Worm (Caenorhabditis elegans) whole organism, L4 larva: ENCODE data around the gene cah-1.

ENCODE experiments used
- Y105C5A.15 ChIP-seq: fragments of 200-800 bp; sonication (Bioruptor generic); IDR thresholded peaks from 2 replicates; pipeline ENCODE4 v1.3.6; 2022; ENCODE audit warnings: missing genetic modification characterization, missing compliant biosample characterization
- aha-1 ChIP-seq: fragments of 150-350 bp; peaks from one replicate; lab custom pipeline; 2014; ENCODE audit warnings: missing biosample characterization, missing genetic modification characterization
- ceh-32 ChIP-seq: sonication (generic microtip); optimal IDR thresholded peaks from 2 replicates; lab custom pipeline; 2016; ENCODE audit warnings: mild to moderate bottlenecking, missing genetic modification characterization, missing compliant biosample characterization; ENCODE audit not compliant: poor library complexity
- ceh-44 ChIP-seq: fragments of 200-800 bp; sonication (Bioruptor generic); IDR thresholded peaks from 2 replicates; pipeline ENCODE4 v1.3.6; 2022; ENCODE audit warnings: missing genetic modification reagents, missing genetic modification characterization, missing compliant biosample characterization
- ceh-62 ChIP-seq: sonication (generic microtip); optimal IDR thresholded peaks from 2 replicates; lab custom pipeline; 2017; ENCODE audit warnings: missing biosample characterization, missing genetic modification characterization
- ceh-82 ChIP-seq: sonication (generic microtip); optimal IDR thresholded peaks from 2 replicates; lab custom pipeline; 2017; ENCODE audit warnings: missing biosample characterization, missing genetic modification characterization
- daf-12 ChIP-seq: fragments of 150-350 bp; optimal IDR thresholded peaks from 2 replicates; lab custom pipeline; 2014; ENCODE audit warnings: missing biosample characterization, missing genetic modification reagents, missing genetic modification characterization
- daf-19 ChIP-seq: fragments of 200-800 bp; sonication (Bioruptor generic); conservative IDR thresholded peaks from 2 replicates; pipeline ENCODE4 v1.3.6; 2022; ENCODE audit warnings: missing genetic modification characterization, missing compliant biosample characterization
- fos-1 ChIP-seq: fragments of 150-350 bp; optimal IDR thresholded peaks from 2 replicates; lab custom pipeline; 2014; ENCODE audit warnings: missing biosample characterization, missing genetic modification characterization
- hlh-11 ChIP-seq: fragments of 200-800 bp; sonication (Bioruptor generic); optimal IDR thresholded peaks from 2 replicates; lab custom pipeline; 2018; ENCODE audit warnings: mild to moderate bottlenecking, missing genetic modification characterization, missing compliant biosample characterization
- hmg-1.1 ChIP-seq: fragments of 200-800 bp; sonication (Bioruptor generic); IDR thresholded peaks from 2 replicates; pipeline ENCODE4 v1.3.6; 2022; ENCODE audit warnings: missing genetic modification reagents, missing genetic modification characterization, missing compliant biosample characterization
- jun-1 ChIP-seq: fragments of 150-350 bp; optimal IDR thresholded peaks from 2 replicates; lab custom pipeline; 2014; ENCODE audit warnings: missing biosample characterization, missing genetic modification reagents, missing genetic modification characterization
- lsy-2 ChIP-seq, 2 experiments: fragments of 150-350 bp in 1 of 2; sonication (generic microtip) in 1 of 2; optimal IDR thresholded peaks; 2 replicates each; lab custom pipeline; 2014 to 2017; ENCODE audit warnings: missing biosample characterization in 2 of 2, missing genetic modification characterization in 2 of 2
- mdl-1 ChIP-seq, 2 experiments: fragments of 150-350 bp in 1 of 2; sonication (generic microtip) in 1 of 2; optimal IDR thresholded peaks; 2 replicates each; lab custom pipeline; 2014 to 2017; ENCODE audit warnings: missing biosample characterization in 2 of 2, missing genetic modification characterization in 2 of 2
- mdt-29 ChIP-seq: fragments of 200-800 bp; sonication (Bioruptor generic); IDR thresholded peaks from 2 replicates; pipeline ENCODE4 v1.3.6; 2022; ENCODE audit warnings: missing genetic modification reagents, missing genetic modification characterization, missing compliant biosample characterization
- mxl-2 ChIP-seq: fragments of 200-800 bp; sonication (Bioruptor generic); conservative IDR thresholded peaks from 2 replicates; pipeline ENCODE4 v1.3.6; 2022; ENCODE audit warnings: missing genetic modification reagents, missing genetic modification characterization, missing compliant biosample characterization
- mxl-3 ChIP-seq: fragments of 200-800 bp; sonication (Bioruptor generic); optimal IDR thresholded peaks from 2 replicates; lab custom pipeline; 2018; ENCODE audit warnings: mild to moderate bottlenecking, missing genetic modification characterization, missing compliant biosample characterization
- nhr-237 ChIP-seq: sonication (generic microtip); optimal IDR thresholded peaks from 2 replicates; lab custom pipeline; 2017; ENCODE audit warnings: missing biosample characterization, missing genetic modification characterization
- nhr-41 ChIP-seq: fragments of 200-800 bp; sonication (Bioruptor generic); IDR thresholded peaks from 2 replicates; pipeline ENCODE4 v1.3.6; 2022; ENCODE audit warnings: missing genetic modification reagents, missing genetic modification characterization, missing compliant biosample characterization
- nhr-42 ChIP-seq: fragments of 200-800 bp; sonication (Bioruptor generic); IDR thresholded peaks from 2 replicates; pipeline ENCODE4 v1.3.6; 2022; ENCODE audit warnings: missing genetic modification characterization, missing compliant biosample characterization
- nhr-6 ChIP-seq: fragments of 150-350 bp; optimal IDR thresholded peaks from 2 replicates; lab custom pipeline; 2014; ENCODE audit warnings: missing biosample characterization, missing genetic modification characterization
- nhr-76 ChIP-seq: fragments of 150-350 bp; optimal IDR thresholded peaks from 2 replicates; lab custom pipeline; 2014; ENCODE audit warnings: missing biosample characterization, missing genetic modification characterization
- pha-4 ChIP-seq, 2 experiments: fragments of 150-350 bp in 1 of 2; fragments of 200-800 bp in 1 of 2; sonication (Bioruptor generic) in 1 of 2; IDR thresholded peaks in 1 of 2; optimal IDR thresholded peaks in 1 of 2; 2 replicates each; pipeline versions ENCODE4 v1.3.6 to Lab custom; 2014 to 2022; ENCODE audit warnings: missing genetic modification characterization in 2 of 2, missing genetic modification reagents in 2 of 2, missing biosample characterization in 1 of 2, missing compliant biosample characterization in 1 of 2
- sdz-12 ChIP-seq: fragments of 200-800 bp; sonication (Bioruptor generic); optimal IDR thresholded peaks from 2 replicates; lab custom pipeline; 2018; ENCODE audit warnings: mild to moderate bottlenecking, missing genetic modification characterization, missing compliant biosample characterization
- set-16 ChIP-seq: fragments of 200-800 bp; sonication (Bioruptor generic); IDR thresholded peaks from 2 replicates; pipeline ENCODE4 v1.3.6; 2022; ENCODE audit warnings: missing genetic modification reagents, missing genetic modification characterization, missing compliant biosample characterization
- spr-3 ChIP-seq: fragments of 200-800 bp; sonication (Bioruptor generic); optimal IDR thresholded peaks from 2 replicates; lab custom pipeline; 2018; ENCODE audit warnings: mild to moderate bottlenecking, missing genetic modification characterization, missing compliant biosample characterization
- unc-130 ChIP-seq: sonication (generic microtip); optimal IDR thresholded peaks from 2 replicates; lab custom pipeline; 2016; ENCODE audit warnings: missing genetic modification reagents, missing genetic modification characterization, missing compliant biosample characterization
- unc-39 ChIP-seq: sonication (generic microtip); optimal IDR thresholded peaks from 2 replicates; lab custom pipeline; 2017; ENCODE audit warnings: missing biosample characterization, missing genetic modification characterization
- unc-62 ChIP-seq, 3 experiments: fragments of 150-350 bp in 1 of 3; sonication (generic microtip); optimal IDR thresholded peaks in 2 of 3; peaks in 1 of 3; 1 replicate in 1 of 3; 2 replicates in 2 of 3; lab custom pipeline; 2014 to 2017; ENCODE audit warnings: missing biosample characterization in 3 of 3, missing genetic modification characterization in 3 of 3, missing genetic modification reagents in 3 of 3, missing genotype in 1 of 3
- ztf-7 ChIP-seq: fragments of 150-350 bp; optimal IDR thresholded peaks from 2 replicates; lab custom pipeline; 2014; ENCODE audit warnings: missing biosample characterization, missing genetic modification characterization

The cah-1 gene

ce11 chrIII:5085529-5085928 lies at the start of gene cah-1:
TSS of gene cah-1 (minus strand) at chrIII:5085629.
- TF ChIP-seq daf-12 (tag; lab: Kevin White, UChicago) (no peak), unc-130 (GFP tag; lab: Kevin White, UChicago) (no peak), ceh-82 (tag; lab: Kevin White, UChicago) (no peak), pha-4 (GFP tag; IDR thresholded peaks at IDR 0.05; lab: Robert Waterston, UW) (no peak), pha-4 (tag; optimal IDR thresholded peaks at IDR 0.05; lab: Kevin White, UChicago) (no peak), Y105C5A.15 (GFP tag; lab: Robert Waterston, UW) (no peak), fos-1 (no peak), ceh-44 (GFP tag; lab: Robert Waterston, UW) (no peak), mxl-3 (GFP tag; lab: Kevin White, UChicago) (no peak), aha-1 (tag; lab: Kevin White, UChicago) (no peak)

ce11 chrIII:5134506-5134905 lies 49.1 kb upstream of the cah-1 start:
- TF ChIP-seq daf-19 (GFP tag; lab: Robert Waterston, UW): no peak
- TF ChIP-seq hlh-11: peak; percentile 18
- peak in 1 of 2 experiments; percentile 24 for TF ChIP-seq lsy-2 (tag; optimal IDR thresholded peaks at IDR 0.05; lab: Kevin White, UChicago)

- TF ChIP-seq ceh-62 (tag; lab: Kevin White, UChicago): no peak
- no peak for TF ChIP-seq mdt-29
- no peak for TF ChIP-seq spr-3 (GFP tag; lab: Kevin White, UChicago)
- TF ChIP-seq ztf-7 (tag; lab: Kevin White, UChicago): no peak
- no peak for TF ChIP-seq jun-1 (tag; lab: Kevin White, UChicago)
- no peak for TF ChIP-seq nhr-76 (tag; lab: Kevin White, UChicago)
- no peak for TF ChIP-seq unc-39
- no peak for TF ChIP-seq fos-1
- no peak for TF ChIP-seq nhr-237 (tag; lab: Kevin White, UChicago)
- TF ChIP-seq mxl-2 (GFP tag; lab: Robert Waterston, UW): no peak
Observed at ce11 chrIII:5130654-5131053, 45.2 kb upstream of the cah-1 start.

ce11 chrIII:5129261-5129660 lies 43.8 kb upstream of the cah-1 start:
- no peak for TF ChIP-seq mdl-1 (tag; optimal IDR thresholded peaks at IDR 0.05; lab: Kevin White, UChicago)
- TF ChIP-seq unc-62 (GFP tag; optimal IDR thresholded peaks at IDR 0.05 in 1 of 2; lab: Kevin White, UChicago): peak in 1 of 2 experiments; percentile 35
- no peak for TF ChIP-seq unc-62 (tag; optimal IDR thresholded peaks at IDR 0.05; lab: Kevin White, UChicago)
- TF ChIP-seq set-16 (GFP tag; lab: Robert Waterston, UW): 0 out of 2 replicates have a peak, but pooled peaks have one; percentile 8
- TF ChIP-seq, all 104 proteins: peak for 2

ce11 chrIII:5126988-5127387 lies 41.6 kb upstream of the cah-1 start:
- TF ChIP-seq ztf-7 (tag; lab: Kevin White, UChicago) (no peak), nhr-237 (tag; lab: Kevin White, UChicago) (no peak), set-16 (GFP tag; lab: Robert Waterston, UW) (peak; percentile 13; the same call in 1 of the 2 replicates)
- TF ChIP-seq, all 104 proteins: peak for 1

ce11 chrIII:5125759-5126158 lies 40.3 kb upstream of the cah-1 start:
- no peak for TF ChIP-seq ceh-32 (tag; lab: Kevin White, UChicago)
- TF ChIP-seq nhr-41: no peak
- no peak for TF ChIP-seq nhr-6 (tag; lab: Kevin White, UChicago)
- TF ChIP-seq, all 104 proteins: peak for 0

- TF ChIP-seq pha-4 (GFP tag; IDR thresholded peaks at IDR 0.05; lab: Robert Waterston, UW) (no peak), pha-4 (tag; optimal IDR thresholded peaks at IDR 0.05; lab: Kevin White, UChicago) (no peak), sdz-12 (GFP tag; lab: Kevin White, UChicago) (no peak), nhr-42 (GFP tag; lab: Robert Waterston, UW) (no peak), hlh-11 (no peak), hmg-1.1 (GFP tag; lab: Robert Waterston, UW) (no peak), unc-62 (GFP tag; optimal IDR thresholded peaks at IDR 0.05 in 1 of 2; lab: Kevin White, UChicago) (peak in 1 of 2 experiments; percentile 61), unc-62 (tag; optimal IDR thresholded peaks at IDR 0.05; lab: Kevin White, UChicago) (no peak)
Observed at ce11 chrIII:5124385-5124784, 39.0 kb upstream of the cah-1 start.
